Worm (Caenorhabditis elegans): Measurements from ENCODE around the gene sup-26.

- no peak for TF ChIP-seq ceh-19 (GFP tag; optimal IDR thresholded peaks at IDR 0.05)
- TF ChIP-seq fkh-10 (GFP tag; optimal IDR thresholded peaks at IDR 0.05), result no peak
Measured at ce11 chrIII:4244285-4244684, 35.7 kb downstream of the sup-26 start, which contains the start of gene zhit-2.

Data from whole organism, late embryonic.